Worm (Caenorhabditis elegans) whole organism, L4 larva: ENCODE data around the gene irg-8.

Experiments
- daf-12 ChIP-seq: fragments of 150-350 bp; optimal IDR thresholded peaks from 2 replicates; lab custom pipeline; 2014; ENCODE audit warnings: missing biosample characterization, missing genetic modification reagents, missing genetic modification characterization
- dve-1 ChIP-seq: sonication (generic microtip); optimal IDR thresholded peaks from 2 replicates; lab custom pipeline; 2017; ENCODE audit warnings: antibody characterized with exemption, mild to moderate bottlenecking, missing genetic modification characterization, missing compliant biosample characterization; ENCODE audit not compliant: insufficient read depth
- nhr-6 ChIP-seq: fragments of 150-350 bp; optimal IDR thresholded peaks from 2 replicates; lab custom pipeline; 2014; ENCODE audit warnings: missing biosample characterization, missing genetic modification characterization

DNA sequence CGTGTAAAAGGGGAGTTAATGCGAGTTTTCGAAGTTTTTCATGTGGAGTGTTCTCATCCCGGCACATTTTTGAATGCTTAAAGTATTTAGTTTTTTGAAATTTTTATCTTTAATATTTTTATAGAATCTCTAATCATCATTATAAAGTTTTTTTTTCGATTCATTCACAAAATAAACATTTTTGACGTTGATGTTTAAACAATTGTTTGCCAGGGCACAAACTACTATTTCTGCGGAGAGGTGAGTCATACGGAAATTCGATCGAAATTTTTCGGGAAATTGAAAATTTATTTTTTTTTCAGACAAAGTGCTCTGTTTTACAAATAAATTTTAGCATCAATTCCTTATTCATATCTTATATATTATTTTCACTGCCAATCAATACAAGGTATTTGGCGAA lies 36.1 kb upstream of the irg-8 start, which contains the start of gene nhr-98:
- TF ChIP-seq dve-1 (tag; lab: Kevin White, UChicago) (no peak), daf-12 (no peak), nhr-6 (no peak)
